Fruit fly (Drosophila melanogaster) whole organism, embryonic: Measurements from ENCODE around the gene CG1764.
A peak's percentile ranks its signal among the peaks of the same experiment; 100 is the strongest.

Source experiments
- Abd-B ChIP-seq: fragments of 200-800 bp; sonication (Bioruptor generic); optimal IDR thresholded peaks from 2 replicates; lab custom pipeline; 2018; ENCODE audit warnings: missing biosample characterization, mild to moderate bottlenecking, missing genetic modification characterization, moderate library complexity
- CG12219 ChIP-seq: fragments of 200-800 bp; sonication (Bioruptor generic); optimal IDR thresholded peaks from 3 replicates; lab custom pipeline; 2018; ENCODE audit warnings: missing biosample characterization, mild to moderate bottlenecking, missing genetic modification characterization
- CG13775 ChIP-seq: fragments of 200-800 bp; sonication (Bioruptor generic); optimal IDR thresholded peaks from 3 replicates; lab custom pipeline; 2017; ENCODE audit warnings: missing biosample characterization, mild to moderate bottlenecking, missing genetic modification characterization
- CG14965 ChIP-seq: fragments of 200-800 bp; sonication (Bioruptor generic); optimal IDR thresholded peaks from 2 replicates; lab custom pipeline; 2016; ENCODE audit warnings: missing biosample characterization, missing genetic modification characterization, borderline replicate concordance
- CG15269 ChIP-seq: fragments of 200-800 bp; sonication (Bioruptor generic); optimal IDR thresholded peaks from 2 replicates; lab custom pipeline; 2018; ENCODE audit warnings: missing biosample characterization, mild to moderate bottlenecking, missing genetic modification characterization, moderate library complexity
- CG1529 ChIP-seq: fragments of 200-800 bp; sonication (Bioruptor generic); optimal IDR thresholded peaks from 3 replicates; lab custom pipeline; 2018; ENCODE audit warnings: missing biosample characterization, missing genetic modification characterization
- CG1602 ChIP-seq: fragments of 200-800 bp; sonication (Bioruptor generic); optimal IDR thresholded peaks from 3 replicates; lab custom pipeline; 2016; ENCODE audit warnings: missing biosample characterization, missing genetic modification characterization
- CG1603 ChIP-seq: fragments of 200-800 bp; sonication (Bioruptor generic); optimal IDR thresholded peaks from 2 replicates; lab custom pipeline; 2019; ENCODE audit warnings: missing biosample characterization, mild to moderate bottlenecking, missing genetic modification characterization, moderate library complexity
- CG16813 ChIP-seq: fragments of 200-800 bp; sonication (Bioruptor generic); IDR thresholded peaks from 3 replicates; pipeline ENCODE4 v1.3.6; 2022; ENCODE audit warnings: missing biosample characterization, missing genetic modification characterization; ENCODE audit not compliant: partially characterized antibody
- CG16863 ChIP-seq: fragments of 200-800 bp; sonication (Bioruptor generic); optimal IDR thresholded peaks from 3 replicates; lab custom pipeline; 2016; ENCODE audit warnings: missing biosample characterization, missing genetic modification characterization
- CG18262 ChIP-seq: fragments of 200-800 bp; optimal IDR thresholded peaks from 3 replicates; lab custom pipeline; 2019; ENCODE audit warnings: missing biosample characterization, mild to moderate bottlenecking, missing genetic modification characterization, moderate library complexity
- CG30020 ChIP-seq: fragments of 200-800 bp; optimal IDR thresholded peaks from 2 replicates; lab custom pipeline; 2019; ENCODE audit warnings: missing biosample characterization, mild to moderate bottlenecking, missing genetic modification characterization, moderate library complexity
- CG30403 ChIP-seq: fragments of 200-800 bp; sonication (Bioruptor generic); optimal IDR thresholded peaks from 3 replicates; lab custom pipeline; 2016; ENCODE audit warnings: missing biosample characterization, missing genetic modification characterization
- CG30431 ChIP-seq: fragments of 200-800 bp; sonication (Bioruptor generic); optimal IDR thresholded peaks from 2 replicates; lab custom pipeline; 2017; ENCODE audit warnings: missing biosample characterization, missing genetic modification characterization
- CG31365 ChIP-seq: fragments of 200-800 bp; sonication (Bioruptor generic); optimal IDR thresholded peaks from 2 replicates; lab custom pipeline; 2018; ENCODE audit warnings: missing biosample characterization, mild to moderate bottlenecking, missing genetic modification characterization
- CG5180 ChIP-seq: fragments of 200-800 bp; sonication (Bioruptor generic); optimal IDR thresholded peaks from 3 replicates; lab custom pipeline; 2017; ENCODE audit warnings: missing biosample characterization, missing genetic modification characterization, mild to moderate bottlenecking, moderate library complexity, missing genetic modification reagents
- CG7928 ChIP-seq: fragments of 200-800 bp; sonication (Bioruptor generic); optimal IDR thresholded peaks from 2 replicates; lab custom pipeline; 2017; ENCODE audit warnings: missing biosample characterization, mild to moderate bottlenecking, missing genetic modification characterization
- CG7987 ChIP-seq: fragments of 200-800 bp; sonication (Bioruptor generic); optimal IDR thresholded peaks from 2 replicates; lab custom pipeline; 2018; ENCODE audit warnings: missing biosample characterization, mild to moderate bottlenecking, missing genetic modification characterization, moderate library complexity
- CG8924 ChIP-seq: fragments of 200-800 bp; optimal IDR thresholded peaks from 3 replicates; lab custom pipeline; 2019; ENCODE audit warnings: missing biosample characterization, mild to moderate bottlenecking, missing genetic modification characterization, moderate library complexity
- CG9817 ChIP-seq: fragments of 200-800 bp; sonication (Bioruptor generic); optimal IDR thresholded peaks from 2 replicates; lab custom pipeline; 2018; ENCODE audit warnings: missing biosample characterization, mild to moderate bottlenecking, missing genetic modification characterization, moderate library complexity
- Dll ChIP-seq: fragments of 200-800 bp; sonication (Bioruptor generic); IDR thresholded peaks from 4 replicates; pipeline ENCODE4 v1.3.6; 2022; ENCODE audit warnings: missing biosample characterization, missing genetic modification characterization; ENCODE audit not compliant: partially characterized antibody
- Doc2 ChIP-seq: fragments of 200-800 bp; sonication (Bioruptor generic); IDR thresholded peaks from 2 replicates; pipeline ENCODE4 v1.3.6; 2022; ENCODE audit warnings: missing biosample characterization, missing genetic modification characterization
- H15 ChIP-seq: fragments of 200-800 bp; sonication (Bioruptor generic); IDR thresholded peaks from 3 replicates; pipeline ENCODE4 v1.3.6; 2022; ENCODE audit warnings: missing biosample characterization, missing genetic modification characterization
- HmgD ChIP-seq: fragments of 200-800 bp; sonication (Bioruptor generic); optimal IDR thresholded peaks from 3 replicates; lab custom pipeline; 2016; ENCODE audit warnings: missing biosample characterization, missing genetic modification characterization
- Hmr ChIP-seq: fragments of 200-800 bp; sonication (Bioruptor generic); optimal IDR thresholded peaks from 3 replicates; lab custom pipeline; 2017; ENCODE audit warnings: mild to moderate bottlenecking, missing biosample characterization, missing genetic modification reagents, missing genetic modification characterization
- Hr51 ChIP-seq, 2 experiments: fragments of 200-800 bp; sonication (Bioruptor generic); optimal IDR thresholded peaks; 2 replicates in 1 of 2; 3 replicates in 1 of 2; lab custom pipeline; 2016 to 2018; ENCODE audit warnings: missing biosample characterization in 2 of 2, missing genetic modification characterization in 2 of 2, mild to moderate bottlenecking in 1 of 2, moderate library complexity in 1 of 2
- MESR4 ChIP-seq: fragments of 200-800 bp; sonication (Bioruptor generic); optimal IDR thresholded peaks from 2 replicates; lab custom pipeline; 2018; ENCODE audit warnings: missing biosample characterization, mild to moderate bottlenecking, missing genetic modification characterization, moderate library complexity
- Oaz ChIP-seq: fragments of 200-800 bp; sonication (Bioruptor generic); IDR thresholded peaks from 2 replicates; pipeline ENCODE4 v1.3.6; 2022; ENCODE audit warnings: missing biosample characterization, missing genetic modification characterization
- Sox102F ChIP-seq: fragments of 200-800 bp; sonication (Bioruptor generic); optimal IDR thresholded peaks from 2 replicates; lab custom pipeline; 2018; ENCODE audit warnings: missing biosample characterization, mild to moderate bottlenecking, missing genetic modification characterization, moderate library complexity
- Spps ChIP-seq: fragments of 200-800 bp; sonication (Bioruptor generic); optimal IDR thresholded peaks from 2 replicates; lab custom pipeline; 2018; ENCODE audit warnings: missing biosample characterization, mild to moderate bottlenecking, missing genetic modification characterization
- Sry-δ ChIP-seq: fragments of 200-800 bp; sonication (Bioruptor generic); optimal IDR thresholded peaks from 2 replicates; lab custom pipeline; 2016; ENCODE audit warnings: missing biosample characterization, missing genetic modification characterization
- btn ChIP-seq: fragments of 200-800 bp; sonication (Bioruptor generic); optimal IDR thresholded peaks from 2 replicates; lab custom pipeline; 2016; ENCODE audit warnings: missing biosample characterization, missing genetic modification characterization
- caup ChIP-seq: fragments of 200-800 bp; sonication (Bioruptor generic); optimal IDR thresholded peaks from 3 replicates; lab custom pipeline; 2017; ENCODE audit warnings: missing biosample characterization, mild to moderate bottlenecking, missing genetic modification characterization, moderate library complexity; ENCODE audit not compliant: severe bottlenecking
- chm ChIP-seq: fragments of 200-800 bp; sonication (Bioruptor generic); IDR thresholded peaks from 2 replicates; pipeline ENCODE4 v1.3.6; 2022; ENCODE audit warnings: missing biosample characterization, missing genetic modification characterization
- crc ChIP-seq: fragments of 200-800 bp; sonication (Bioruptor generic); optimal IDR thresholded peaks from 2 replicates; lab custom pipeline; 2016; ENCODE audit warnings: missing biosample characterization, missing genetic modification characterization
- dan ChIP-seq: fragments of 200-800 bp; sonication (Bioruptor generic); IDR thresholded peaks from 2 replicates; pipeline ENCODE4 v1.3.6; 2022; ENCODE audit warnings: missing biosample characterization, missing genetic modification characterization
- dimm ChIP-seq: fragments of 200-800 bp; sonication (Bioruptor generic); IDR thresholded peaks from 2 replicates; pipeline ENCODE4 v1.3.6; 2022; ENCODE audit warnings: missing biosample characterization, missing genetic modification characterization
- emc ChIP-seq: fragments of 200-800 bp; sonication (Bioruptor generic); optimal IDR thresholded peaks from 2 replicates; lab custom pipeline; 2016; ENCODE audit warnings: missing biosample characterization, missing genetic modification characterization
- eyg ChIP-seq: fragments of 200-800 bp; sonication (Bioruptor generic); optimal IDR thresholded peaks from 3 replicates; lab custom pipeline; 2016; ENCODE audit warnings: missing biosample characterization, missing genetic modification characterization
- fd96Cb ChIP-seq: fragments of 200-800 bp; sonication (Bioruptor generic); optimal IDR thresholded peaks from 2 replicates; lab custom pipeline; 2018; ENCODE audit warnings: missing biosample characterization, mild to moderate bottlenecking, missing genetic modification characterization, moderate library complexity
- gce ChIP-seq: fragments of 200-800 bp; sonication (Bioruptor generic); IDR thresholded peaks from 3 replicates; pipeline ENCODE4 v1.3.6; 2022; ENCODE audit warnings: missing biosample characterization, missing genetic modification characterization
- gsb ChIP-seq: fragments of 200-800 bp; sonication (Bioruptor generic); IDR thresholded peaks from 2 replicates; pipeline ENCODE4 v1.3.6; 2022; ENCODE audit warnings: missing biosample characterization, missing genetic modification characterization
- insv ChIP-seq, 2 experiments: fragments of 200-800 bp; sonication (Bioruptor generic); optimal IDR thresholded peaks; 3 replicates each; lab custom pipeline; 2016 to 2018; ENCODE audit warnings: missing biosample characterization in 2 of 2, missing genetic modification characterization in 2 of 2
- maf-S ChIP-seq: fragments of 200-800 bp; sonication (Bioruptor generic); optimal IDR thresholded peaks from 2 replicates; lab custom pipeline; 2016; ENCODE audit warnings: missing biosample characterization, missing genetic modification characterization
- pfk ChIP-seq: fragments of 200-800 bp; sonication (Bioruptor generic); optimal IDR thresholded peaks from 2 replicates; lab custom pipeline; 2018; ENCODE audit warnings: missing biosample characterization, mild to moderate bottlenecking, missing genetic modification characterization, moderate library complexity
- stc ChIP-seq: fragments of 200-800 bp; sonication (Bioruptor generic); IDR thresholded peaks from 2 replicates; pipeline ENCODE4 v1.3.6; 2022; ENCODE audit warnings: missing biosample characterization, missing genetic modification characterization
- tin ChIP-seq: fragments of 200-800 bp; sonication (Bioruptor generic); optimal IDR thresholded peaks from 3 replicates; lab custom pipeline; 2016; ENCODE audit warnings: missing biosample characterization, missing genetic modification characterization
- toy ChIP-seq: fragments of 200-800 bp; sonication (Bioruptor generic); IDR thresholded peaks from 2 replicates; pipeline ENCODE4 v1.3.6; 2022; ENCODE audit warnings: missing biosample characterization, missing genetic modification characterization
- wor ChIP-seq: fragments of 200-800 bp; sonication (Bioruptor generic); IDR thresholded peaks from 2 replicates; pipeline ENCODE4 v1.3.6; 2022; ENCODE audit warnings: missing biosample characterization, missing genetic modification characterization
- zen2 ChIP-seq: fragments of 200-800 bp; sonication (Bioruptor generic); IDR thresholded peaks from 3 replicates; pipeline ENCODE4 v1.3.6; 2022; ENCODE audit warnings: missing biosample characterization, missing genetic modification characterization; ENCODE audit not compliant: partially characterized antibody

Gene CG1764

dm6 chrX:13337454-13337853, 35.2 kb upstream of the CG1764 start, which contains the start of gene RpS15Aa (continued):
- TF ChIP-seq CG12219: peak; percentile 66
- TF ChIP-seq CG30403: peak; percentile 44
- peak; percentile 81 for TF ChIP-seq CG9817 (tag; lab: Kevin White, UChicago)
- no peak for TF ChIP-seq wor (GFP tag; lab: Robert Waterston, UW)
- TF ChIP-seq H15 (GFP tag; lab: Robert Waterston, UW): peak; percentile 78
- TF ChIP-seq CG15269 (tag; lab: Kevin White, UChicago): peak; percentile 56
- peak; percentile 56 for TF ChIP-seq crc (GFP tag; lab: Kevin White, UChicago)
- peak; percentile 54 for TF ChIP-seq Oaz
- peak; percentile 91 for TF ChIP-seq chm (GFP tag; lab: Robert Waterston, UW)
- TF ChIP-seq Hr51 (GFP tag; optimal IDR thresholded peaks at IDR 0.05; lab: Kevin White, UChicago): peak; percentile 34 to 67
- TF ChIP-seq CG1603: peak; percentile 85
- TF ChIP-seq stc (GFP tag; lab: Robert Waterston, UW): peak; percentile 68
- peak; percentile 62 for TF ChIP-seq CG31365 (tag; lab: Kevin White, UChicago)
- TF ChIP-seq Hmr (GFP tag; lab: Kevin White, UChicago): peak; percentile 84
- peak; percentile 73 for TF ChIP-seq CG30431 (GFP tag; lab: Kevin White, UChicago)
- peak; percentile 86 for TF ChIP-seq CG13775 (GFP tag; lab: Kevin White, UChicago)
- peak; percentile 76 for TF ChIP-seq eyg (GFP tag; lab: Kevin White, UChicago)
- TF ChIP-seq CG8924 (tag; lab: Kevin White, UChicago): peak; percentile 48
- no peak for TF ChIP-seq fd96Cb (tag; lab: Kevin White, UChicago)
- peak; percentile 37 for TF ChIP-seq Abd-B (GFP tag; lab: Kevin White, UChicago)
- TF ChIP-seq caup: peak; percentile 90
- 0 out of 2 replicates have a peak, but pooled peaks have one; percentile 44 for TF ChIP-seq toy (GFP tag; lab: Robert Waterston, UW)
- peak; percentile 23 for TF ChIP-seq Spps (tag; lab: Kevin White, UChicago)
- TF ChIP-seq CG16813 (GFP tag; lab: Robert Waterston, UW): peak; percentile 65; the same call in 2 of the 3 replicates
- TF ChIP-seq CG14965: peak; percentile 53
- peak; percentile 77 for TF ChIP-seq HmgD
- no peak for TF ChIP-seq Doc2 (GFP tag; lab: Robert Waterston, UW)
- TF ChIP-seq insv (GFP tag; optimal IDR thresholded peaks at IDR 0.05; lab: Kevin White, UChicago): peak in 1 of 2 experiments; percentile 55
- TF ChIP-seq CG16863 (GFP tag; lab: Kevin White, UChicago): peak; percentile 66
- TF ChIP-seq dan (GFP tag; lab: Robert Waterston, UW): no peak
- peak; percentile 65 for TF ChIP-seq CG5180
- peak; percentile 28 for TF ChIP-seq CG7928 (GFP tag; lab: Kevin White, UChicago)
- peak; percentile 40 for TF ChIP-seq emc (GFP tag; lab: Kevin White, UChicago)
- TF ChIP-seq gce: peak; percentile 85
- TF ChIP-seq dimm: peak; percentile 56
- TF ChIP-seq pfk: peak; percentile 68
- TF ChIP-seq CG1529 (GFP tag; lab: Kevin White, UChicago): peak; percentile 55
- TF ChIP-seq CG18262 (tag; lab: Kevin White, UChicago): peak; percentile 49
- peak; percentile 89 for TF ChIP-seq MESR4 (GFP tag; lab: Kevin White, UChicago)
- peak; percentile 44 for TF ChIP-seq CG1602 (GFP tag; lab: Kevin White, UChicago)
- no peak for TF ChIP-seq Dll (GFP tag; lab: Robert Waterston, UW)
- TF ChIP-seq CG7987 (GFP tag; lab: Kevin White, UChicago): peak; percentile 89
- TF ChIP-seq maf-S: peak; percentile 59
- TF ChIP-seq CG30020 (tag; lab: Kevin White, UChicago): no peak
- TF ChIP-seq btn (GFP tag; lab: Kevin White, UChicago): peak; percentile 49
- TF ChIP-seq tin: peak; percentile 39
- TF ChIP-seq gsb (GFP tag; lab: Robert Waterston, UW): peak; percentile 47; the same call in 1 of the 2 replicates
- no peak for TF ChIP-seq zen2 (GFP tag; lab: Robert Waterston, UW)
- TF ChIP-seq Sox102F: no peak
- TF ChIP-seq Sry-δ (GFP tag; lab: Kevin White, UChicago): peak; percentile 76
